Worm (Caenorhabditis elegans): ENCODE data around the gene T24E12.10.

T24E12.10 gene

ce11 chrII:3743684-3744200, 29.3 kb downstream of the T24E12.10 start, which contains the start of gene nta-1:
Gene nta-1 (minus strand): TSS chrII:3743814.
- TF ChIP-seq unc-62 (GFP tag; optimal IDR thresholded peaks at IDR 0.05): no peak

- no peak for TF ChIP-seq unc-62 (GFP tag; optimal IDR thresholded peaks at IDR 0.05)
These were observed 31.4 kb downstream of the T24E12.10 start, which contains the start of gene F12E12.1 for ce11 chrII:3741584-3741983. Gene F12E12.1 (plus strand): TSS chrII:3741884.

ce11 chrII:3739647-3740046, 33.4 kb downstream of the T24E12.10 start, which contains the start of gene F12E12.2:
Gene F12E12.2 (plus strand): TSS chrII:3739947.
- TF ChIP-seq unc-62 (GFP tag; optimal IDR thresholded peaks at IDR 0.05): no peak

- no peak for TF ChIP-seq unc-62 (GFP tag; optimal IDR thresholded peaks at IDR 0.05)
These were observed 36.1 kb downstream of the T24E12.10 start, which contains the start of gene F12E12.6 for ce11 chrII:3736893-3737375. Gene F12E12.6 (minus strand): TSS chrII:3736943.

ce11 chrII:3731723-3732122, 41.3 kb downstream of the T24E12.10 start, which contains the start of the genes sdz-12 and bath-31:
Gene sdz-12 (minus strand): TSS chrII:3731823.
Gene bath-31 (plus strand): TSS chrII:3731973.
- TF ChIP-seq unc-62 (GFP tag; optimal IDR thresholded peaks at IDR 0.05): no peak

- TF ChIP-seq unc-62 (GFP tag; optimal IDR thresholded peaks at IDR 0.05): no peak
These were observed 45.0 kb downstream of the T24E12.10 start, which contains the start of gene C46E10.8 for ce11 chrII:3727996-3728395. Gene C46E10.8 (minus strand): TSS chrII:3728096.

ce11 chrII:3724175-3724715, 48.8 kb downstream of the T24E12.10 start, which contains the start of gene C46E10.1:
Gene C46E10.1 (plus strand): TSS chrII:3724225.
- no peak for TF ChIP-seq unc-62 (GFP tag; optimal IDR thresholded peaks at IDR 0.05)

ce11 chrII:3721016-3721415, 52.0 kb downstream of the T24E12.10 start, which contains the start of gene C46E10.3:
Gene C46E10.3 (plus strand): TSS chrII:3721316.
- no peak for TF ChIP-seq unc-62 (GFP tag; optimal IDR thresholded peaks at IDR 0.05)

ce11 chrII:3716961-3717360, 56.1 kb downstream of the T24E12.10 start, which contains the start of gene fbxc-52:
Gene fbxc-52 (plus strand): TSS chrII:3717261.
- TF ChIP-seq unc-62 (GFP tag; optimal IDR thresholded peaks at IDR 0.05): no peak

- no peak for TF ChIP-seq unc-62 (GFP tag; optimal IDR thresholded peaks at IDR 0.05)
These were observed 56.6 kb downstream of the T24E12.10 start, which contains the start of gene srh-99 for ce11 chrII:3716455-3716854. Gene srh-99 (minus strand): TSS chrII:3716555.

Measured in whole organism, dauer.